Fruit fly (Drosophila melanogaster) whole organism, larva: ENCODE results near the gene Cpr65Aw.
"Not testable (repeated sequence)": the region's sequence is repeated elsewhere in the genome, so short reads cannot be mapped to it uniquely, and the experiment has no call there.

Source experiments
- noc ChIP-seq: fragments of 200-800 bp; sonication (Bioruptor generic); optimal IDR thresholded peaks from 3 replicates; lab custom pipeline; 2019; ENCODE audit warnings: missing biosample characterization, mild to moderate bottlenecking, missing genetic modification characterization, moderate library complexity

Gene Cpr65Aw

dm6 chr3L:6149248-6149647, 7.0 kb upstream of the Cpr65Aw start, which contains the start of gene Lcp65Ab1:
Lcp65Ab1 (plus strand) TSS chr3L:6149548.
- TF ChIP-seq noc (tag; lab: Kevin White, UChicago): not testable (repeated sequence)

dm6 chr3L:6147887-6148286, 5.7 kb upstream of the Cpr65Aw start, which contains the start of gene Cpr65Ax1:
Cpr65Ax1 (minus strand) TSS chr3L:6147987.
- not testable (repeated sequence) for TF ChIP-seq noc (tag; lab: Kevin White, UChicago)

- TF ChIP-seq noc (tag; lab: Kevin White, UChicago): not testable (repeated sequence)
These were observed 4.2 kb upstream of the Cpr65Aw start, which contains the start of gene Lcp65Ab2 for dm6 chr3L:6146374-6146773. Lcp65Ab2 (plus strand) TSS chr3L:6146674.

dm6 chr3L:6144769-6145220, 2.6 kb upstream of the Cpr65Aw start, which contains the start of gene Lcp65Ac:
Lcp65Ac (plus strand) TSS chr3L:6144819.
- no peak for TF ChIP-seq noc (tag; lab: Kevin White, UChicago)

dm6 chr3L:6143188-6143755, 1.1 kb upstream of the Cpr65Aw start, which contains the start of gene Lcp65Ad:
Lcp65Ad (plus strand) TSS chr3L:6143395.
- no peak for TF ChIP-seq noc (tag; lab: Kevin White, UChicago)

- no peak for TF ChIP-seq noc (tag; lab: Kevin White, UChicago)
These were observed 675 bp downstream of the Cpr65Aw start for dm6 chr3L:6141538-6141937.

dm6 chr3L:6140771-6141472, 1.3 kb downstream of the Cpr65Aw start:
- TF ChIP-seq noc (tag; lab: Kevin White, UChicago): no peak

dm6 chr3L:6139924-6140574, 2.2 kb downstream of the Cpr65Aw start, which contains the start of gene Cpr65Av:
Cpr65Av (minus strand) TSS chr3L:6139974.
- TF ChIP-seq noc (tag; lab: Kevin White, UChicago): no peak

- TF ChIP-seq noc (tag; lab: Kevin White, UChicago): no peak
These were observed 3.6 kb downstream of the Cpr65Aw start for dm6 chr3L:6138586-6138985.

- no peak for TF ChIP-seq noc (tag; lab: Kevin White, UChicago)
These were observed 4.2 kb downstream of the Cpr65Aw start, which contains the start of gene Lcp65Ae for dm6 chr3L:6138018-6138417. Lcp65Ae (minus strand) TSS chr3L:6138118.

- no peak for TF ChIP-seq noc (tag; lab: Kevin White, UChicago)
These were observed 5.5 kb downstream of the Cpr65Aw start, which contains the start of gene Lcp65Af for dm6 chr3L:6136691-6137090. Lcp65Af (minus strand) TSS chr3L:6136791.

- no peak for TF ChIP-seq noc (tag; lab: Kevin White, UChicago)
These were observed 7.0 kb downstream of the Cpr65Aw start, which contains the start of gene Lcp65Ag1 for dm6 chr3L:6135174-6135573. Lcp65Ag1 (minus strand) TSS chr3L:6135274.

dm6 chr3L:6133546-6133945, 8.7 kb downstream of the Cpr65Aw start, which contains the start of gene Lcp65Ag2:
Lcp65Ag2 (minus strand) TSS chr3L:6133593.
- TF ChIP-seq noc (tag; lab: Kevin White, UChicago): no peak

- TF ChIP-seq noc (tag; lab: Kevin White, UChicago): no peak
These were observed 10.2 kb downstream of the Cpr65Aw start, which contains the start of gene Cpr65Au for dm6 chr3L:6132009-6132408. Cpr65Au (minus strand) TSS chr3L:6132109.

dm6 chr3L:6130944-6131343, 11.3 kb downstream of the Cpr65Aw start, which contains the start of gene Lcp65Ag3:
Lcp65Ag3 (minus strand) TSS chr3L:6130989.
- no peak for TF ChIP-seq noc (tag; lab: Kevin White, UChicago)
